Fruit fly (Drosophila melanogaster) whole organism, wandering third instar larva: ENCODE measurements around the gene CG6465.

Source experiments
- Hr78 ChIP-seq: fragments of >200 bp; optimal IDR thresholded peaks from 2 replicates; lab custom pipeline; 2017; ENCODE audit warnings: missing biosample characterization, missing genetic modification characterization
- N ChIP-seq: fragments of >200 bp; optimal IDR thresholded peaks from 2 replicates; lab custom pipeline; 2018; ENCODE audit warnings: missing biosample characterization, missing external identifiers, missing genetic modification characterization
- OdsH ChIP-seq: fragments of 200-800 bp; sonication (Bioruptor generic); optimal IDR thresholded peaks from 2 replicates; lab custom pipeline; 2016; ENCODE audit warnings: missing biosample characterization, mild to moderate bottlenecking, missing genetic modification characterization
- dmrt93B ChIP-seq: fragments of 200-800 bp; sonication (Bioruptor generic); optimal IDR thresholded peaks from 2 replicates; lab custom pipeline; 2018; ENCODE audit warnings: missing biosample characterization, mild to moderate bottlenecking, missing genetic modification characterization
- h ChIP-seq: fragments of 200-800 bp; sonication (Bioruptor generic); optimal IDR thresholded peaks from 3 replicates; lab custom pipeline; 2016; ENCODE audit warnings: missing biosample characterization, mild to moderate bottlenecking, missing genetic modification characterization
- usp ChIP-seq: fragments of >200 bp; optimal IDR thresholded peaks from 2 replicates; lab custom pipeline; 2017; ENCODE audit warnings: missing biosample characterization, missing genetic modification characterization

DNA sequence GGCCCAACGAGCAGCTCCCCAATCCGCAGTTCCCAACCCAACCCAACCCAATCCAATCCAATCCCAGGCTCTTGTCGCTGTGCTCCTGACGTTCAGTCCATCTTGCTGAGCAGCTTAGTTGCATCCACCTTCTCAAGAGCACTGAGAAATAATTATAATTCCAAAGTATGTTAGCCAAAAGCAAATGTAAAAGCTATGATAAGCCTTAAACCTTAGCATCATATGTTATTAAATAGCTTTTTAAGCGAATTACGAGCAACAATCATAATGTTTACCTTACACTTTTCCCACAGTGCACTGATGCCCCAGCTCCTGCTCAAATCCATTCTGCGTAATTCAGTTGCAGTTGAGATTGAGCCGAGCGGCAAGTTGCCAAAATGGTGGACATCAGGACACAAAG, 7.1 kb downstream of the CG6465 start:
- TF ChIP-seq usp (GFP tag; lab: Kevin White, UChicago): no peak
- peak; percentile 12 for TF ChIP-seq OdsH (GFP tag; lab: Kevin White, UChicago)
- TF ChIP-seq N (GFP tag; lab: Kevin White, UChicago): no peak
- peak; percentile 65 for TF ChIP-seq h (GFP tag; lab: Kevin White, UChicago)
- no peak for TF ChIP-seq dmrt93B (GFP tag; lab: Kevin White, UChicago)
- TF ChIP-seq Hr78: no peak
